Fruit fly (Drosophila melanogaster): ENCODE data around the gene NAAT1.

The NAAT1 gene

DNA sequence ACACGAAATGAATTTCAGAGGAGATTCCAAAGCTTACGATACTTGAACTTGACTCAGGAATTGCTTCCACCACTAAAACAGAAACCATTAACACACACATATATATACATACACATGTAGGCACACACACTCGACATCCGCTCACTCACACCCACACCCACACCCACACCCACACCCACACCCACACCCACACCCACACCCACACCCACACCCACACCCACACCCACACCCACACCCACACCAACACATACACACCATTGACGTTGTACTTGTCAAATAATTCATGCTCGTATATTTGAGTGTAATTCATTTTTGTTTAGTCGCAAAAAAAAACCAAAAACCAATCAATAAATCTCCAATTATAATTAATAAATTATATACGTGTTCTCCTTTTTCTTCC lies 28.1 kb downstream of the NAAT1 start:
- TF ChIP-seq Crg-1 (GFP tag; optimal IDR thresholded peaks at IDR 0.05) (no peak), CG11617 (GFP tag; optimal IDR thresholded peaks at IDR 0.05) (no peak), Clk (GFP tag; optimal IDR thresholded peaks at IDR 0.05) (no peak), pad (GFP tag; optimal IDR thresholded peaks at IDR 0.05) (no peak), CG7045 (GFP tag; optimal IDR thresholded peaks at IDR 0.05) (no peak), tj (GFP tag; optimal IDR thresholded peaks at IDR 0.05) (no peak), toe (GFP tag; optimal IDR thresholded peaks at IDR 0.05) (no peak), CG12768 (GFP tag; optimal IDR thresholded peaks at IDR 0.05) (no peak), CG5204 (GFP tag; optimal IDR thresholded peaks at IDR 0.05) (no peak), CG1620 (GFP tag; optimal IDR thresholded peaks at IDR 0.05) (no peak), Mnt (GFP tag; optimal IDR thresholded peaks at IDR 0.05) (no peak), bab1 (GFP tag; optimal IDR thresholded peaks at IDR 0.05) (no peak), CG14711 (tag; optimal IDR thresholded peaks at IDR 0.05) (no peak), Hr96 (GFP tag; optimal IDR thresholded peaks at IDR 0.05) (no peak), cnc (optimal IDR thresholded peaks at IDR 0.05) (no peak), ovo (GFP tag; optimal IDR thresholded peaks at IDR 0.05) (no peak), cic (GFP tag; optimal IDR thresholded peaks at IDR 0.05) (no peak), kay (GFP tag; ENCODE audit: borderline replicate concordance) (no peak)

DNA sequence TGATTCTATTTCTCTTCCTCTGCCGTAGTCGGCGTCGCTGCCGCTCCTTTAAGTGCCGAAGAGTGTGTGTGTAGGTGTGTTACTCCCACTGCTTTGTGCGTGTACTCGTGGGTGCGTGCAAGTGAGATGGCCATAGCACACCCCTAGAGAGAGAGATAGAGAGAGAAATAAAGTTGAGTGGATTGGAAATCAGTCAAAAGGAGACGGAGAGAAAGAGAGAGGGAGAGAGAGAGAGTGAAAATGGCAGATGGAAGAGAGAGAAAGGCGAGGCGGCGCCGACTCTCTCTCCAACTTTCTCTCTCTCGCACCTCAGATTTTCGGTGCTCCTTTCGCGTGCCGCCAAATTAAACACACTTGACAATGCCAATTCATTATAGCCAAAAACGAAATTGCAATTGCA lies 46.6 kb downstream of the NAAT1 start:
- TF ChIP-seq bab1 (GFP tag; optimal IDR thresholded peaks at IDR 0.05) (no peak), tj (GFP tag; optimal IDR thresholded peaks at IDR 0.05) (no peak), cic (GFP tag; optimal IDR thresholded peaks at IDR 0.05) (no peak), CG7045 (GFP tag; optimal IDR thresholded peaks at IDR 0.05) (no peak), Mnt (GFP tag; optimal IDR thresholded peaks at IDR 0.05) (no peak), Crg-1 (GFP tag; optimal IDR thresholded peaks at IDR 0.05) (no peak), cnc (optimal IDR thresholded peaks at IDR 0.05) (no peak), CG14711 (tag; optimal IDR thresholded peaks at IDR 0.05) (no peak), CG33017 (tag; optimal IDR thresholded peaks at IDR 0.05) (no peak), Clk (GFP tag; optimal IDR thresholded peaks at IDR 0.05) (no peak), CG7101 (tag; optimal IDR thresholded peaks at IDR 0.05) (no peak), Hr96 (GFP tag; optimal IDR thresholded peaks at IDR 0.05) (no peak)

DNA sequence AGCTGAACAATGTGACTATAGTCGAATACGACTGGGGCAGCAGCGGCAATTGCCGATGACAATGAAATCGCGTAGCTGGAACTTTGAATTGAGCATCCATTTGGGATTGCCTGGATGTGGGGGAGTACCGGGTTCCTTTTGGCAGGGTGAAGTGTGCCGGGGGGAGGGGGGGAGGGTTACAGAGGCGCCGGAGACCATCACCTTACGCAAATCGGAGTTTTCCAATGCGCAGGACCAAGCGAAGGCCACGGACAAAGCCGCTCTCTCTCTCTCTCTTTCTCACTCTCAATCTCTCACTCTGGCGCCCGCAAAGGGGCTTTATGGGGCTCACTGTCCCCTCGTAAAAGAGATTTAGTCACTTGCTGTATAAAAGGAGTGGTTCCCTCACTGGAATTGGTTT lies 47.5 kb downstream of the NAAT1 start:
- no peak for TF ChIP-seq Crg-1 (GFP tag; optimal IDR thresholded peaks at IDR 0.05)
- TF ChIP-seq Clk (GFP tag; optimal IDR thresholded peaks at IDR 0.05): no peak
- TF ChIP-seq CG7045 (GFP tag; optimal IDR thresholded peaks at IDR 0.05): no peak
- no peak for TF ChIP-seq kay (GFP tag; ENCODE audit: borderline replicate concordance)
- no peak for TF ChIP-seq CG7101 (tag; optimal IDR thresholded peaks at IDR 0.05)
- no peak for TF ChIP-seq CG12768 (GFP tag; optimal IDR thresholded peaks at IDR 0.05)
- TF ChIP-seq cnc (optimal IDR thresholded peaks at IDR 0.05): no peak
- TF ChIP-seq tj (GFP tag; optimal IDR thresholded peaks at IDR 0.05): no peak
- TF ChIP-seq CG1620 (GFP tag; optimal IDR thresholded peaks at IDR 0.05): no peak
- no peak for TF ChIP-seq bab1 (GFP tag; optimal IDR thresholded peaks at IDR 0.05)
- no peak for TF ChIP-seq ovo (GFP tag; optimal IDR thresholded peaks at IDR 0.05)
- no peak for TF ChIP-seq CG11617 (GFP tag; optimal IDR thresholded peaks at IDR 0.05)
- TF ChIP-seq pad (GFP tag; optimal IDR thresholded peaks at IDR 0.05): no peak
- no peak for TF ChIP-seq toe (GFP tag; optimal IDR thresholded peaks at IDR 0.05)
- TF ChIP-seq CG5204 (GFP tag; optimal IDR thresholded peaks at IDR 0.05): no peak
- no peak for TF ChIP-seq CG14711 (tag; optimal IDR thresholded peaks at IDR 0.05)

DNA sequence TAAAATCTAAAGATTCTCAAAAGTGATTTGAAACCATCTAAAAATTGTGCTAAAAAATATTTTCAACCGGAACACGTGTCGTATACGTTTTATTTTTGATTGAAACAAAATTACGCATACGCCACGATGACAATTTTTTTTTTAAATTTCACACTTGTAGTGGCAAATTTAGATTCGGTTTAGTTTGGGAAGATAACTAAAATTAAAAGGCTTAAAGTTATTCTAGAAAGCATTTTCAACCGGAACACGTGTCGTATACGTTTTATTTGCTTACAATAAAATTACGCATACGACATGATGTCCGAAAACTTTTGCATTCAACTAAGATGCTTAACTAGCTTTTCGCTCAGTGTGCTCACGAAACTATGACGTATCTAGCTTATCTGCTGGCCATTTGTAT lies 51.8 kb downstream of the NAAT1 start:
- TF ChIP-seq pad (GFP tag; optimal IDR thresholded peaks at IDR 0.05) (no peak), tj (GFP tag; optimal IDR thresholded peaks at IDR 0.05) (no peak), Crg-1 (GFP tag; optimal IDR thresholded peaks at IDR 0.05) (no peak), CG1620 (GFP tag; optimal IDR thresholded peaks at IDR 0.05) (no peak), Mnt (GFP tag; optimal IDR thresholded peaks at IDR 0.05) (no peak), toe (GFP tag; optimal IDR thresholded peaks at IDR 0.05) (no peak), CG7045 (GFP tag; optimal IDR thresholded peaks at IDR 0.05) (no peak), CG7101 (tag; optimal IDR thresholded peaks at IDR 0.05) (no peak), Hr96 (GFP tag; optimal IDR thresholded peaks at IDR 0.05) (no peak), CG33017 (tag; optimal IDR thresholded peaks at IDR 0.05) (no peak), CG14711 (tag; optimal IDR thresholded peaks at IDR 0.05) (no peak), kay (GFP tag; ENCODE audit: borderline replicate concordance) (no peak), CG11617 (GFP tag; optimal IDR thresholded peaks at IDR 0.05) (no peak), cic (GFP tag; optimal IDR thresholded peaks at IDR 0.05) (no peak), bab1 (GFP tag; optimal IDR thresholded peaks at IDR 0.05) (no peak), cnc (optimal IDR thresholded peaks at IDR 0.05) (no peak), CG5204 (GFP tag; optimal IDR thresholded peaks at IDR 0.05) (no peak), ovo (GFP tag; optimal IDR thresholded peaks at IDR 0.05) (no peak), Clk (GFP tag; optimal IDR thresholded peaks at IDR 0.05) (no peak), CG12768 (GFP tag; optimal IDR thresholded peaks at IDR 0.05) (no peak)

DNA sequence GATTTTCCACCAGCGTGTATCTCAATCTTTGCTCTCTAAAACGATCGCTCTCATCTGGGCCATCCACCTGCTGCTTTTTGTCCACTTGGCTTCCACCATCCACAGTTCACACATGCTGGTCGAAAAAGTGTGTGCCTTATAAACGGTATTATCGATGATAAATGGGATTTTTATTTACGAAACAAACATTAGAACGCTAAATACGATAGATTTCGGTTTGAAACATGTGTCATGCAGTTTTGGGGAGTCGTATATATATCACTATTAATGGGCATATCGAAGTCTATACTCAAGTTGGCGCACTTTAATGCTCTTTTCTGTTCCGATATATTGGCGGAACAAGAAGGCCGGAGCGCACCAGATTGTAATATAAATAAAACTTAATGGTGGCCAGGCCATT lies 53.6 kb downstream of the NAAT1 start:
- no peak for TF ChIP-seq CG5204 (GFP tag; optimal IDR thresholded peaks at IDR 0.05)
- no peak for TF ChIP-seq CG33017 (tag; optimal IDR thresholded peaks at IDR 0.05)
- TF ChIP-seq Mnt (GFP tag; optimal IDR thresholded peaks at IDR 0.05): no peak
- no peak for TF ChIP-seq ovo (GFP tag; optimal IDR thresholded peaks at IDR 0.05)
- TF ChIP-seq kay (GFP tag; ENCODE audit: borderline replicate concordance): no peak
- TF ChIP-seq CG7045 (GFP tag; optimal IDR thresholded peaks at IDR 0.05): no peak
- no peak for TF ChIP-seq CG7101 (tag; optimal IDR thresholded peaks at IDR 0.05)
- no peak for TF ChIP-seq cnc (optimal IDR thresholded peaks at IDR 0.05)
- no peak for TF ChIP-seq CG1620 (GFP tag; optimal IDR thresholded peaks at IDR 0.05)
- no peak for TF ChIP-seq Hr96 (GFP tag; optimal IDR thresholded peaks at IDR 0.05)
- TF ChIP-seq Crg-1 (GFP tag; optimal IDR thresholded peaks at IDR 0.05): no peak
- TF ChIP-seq CG11617 (GFP tag; optimal IDR thresholded peaks at IDR 0.05): no peak
- TF ChIP-seq CG14711 (tag; optimal IDR thresholded peaks at IDR 0.05): no peak
- TF ChIP-seq bab1 (GFP tag; optimal IDR thresholded peaks at IDR 0.05): no peak
- no peak for TF ChIP-seq pad (GFP tag; optimal IDR thresholded peaks at IDR 0.05)
- TF ChIP-seq Clk (GFP tag; optimal IDR thresholded peaks at IDR 0.05): no peak
- TF ChIP-seq toe (GFP tag; optimal IDR thresholded peaks at IDR 0.05): no peak
- no peak for TF ChIP-seq cic (GFP tag; optimal IDR thresholded peaks at IDR 0.05)
- no peak for TF ChIP-seq CG12768 (GFP tag; optimal IDR thresholded peaks at IDR 0.05)
